Worm (Caenorhabditis elegans) whole organism, L4 larva: ENCODE results near the gene gakh-1.
A peak's percentile ranks its signal among the peaks of the same experiment; 100 is the strongest.

Experiments used
- F49E8.2 ChIP-seq: sonication (generic microtip); optimal IDR thresholded peaks from 2 replicates; lab custom pipeline; 2016; ENCODE audit warnings: missing compliant biosample characterization, mild to moderate bottlenecking, missing genetic modification characterization, borderline replicate concordance
- aha-1 ChIP-seq: fragments of 150-350 bp; peaks from one replicate; lab custom pipeline; 2014; ENCODE audit warnings: missing biosample characterization, missing genetic modification characterization
- ceh-28 ChIP-seq: fragments of 150-350 bp; optimal IDR thresholded peaks from 2 replicates; lab custom pipeline; 2014; ENCODE audit warnings: missing biosample characterization, missing genetic modification reagents, missing genetic modification characterization
- daf-19 ChIP-seq: fragments of 200-800 bp; sonication (Bioruptor generic); conservative IDR thresholded peaks from 2 replicates; pipeline ENCODE4 v1.3.6; 2022; ENCODE audit warnings: missing genetic modification characterization, missing compliant biosample characterization
- fos-1 ChIP-seq: fragments of 150-350 bp; optimal IDR thresholded peaks from 2 replicates; lab custom pipeline; 2014; ENCODE audit warnings: missing biosample characterization, missing genetic modification characterization
- nhr-11 ChIP-seq: fragments of 150-350 bp; optimal IDR thresholded peaks from 2 replicates; lab custom pipeline; 2014; ENCODE audit warnings: missing biosample characterization, missing genetic modification characterization
- nhr-41 ChIP-seq: fragments of 200-800 bp; sonication (Bioruptor generic); IDR thresholded peaks from 2 replicates; pipeline ENCODE4 v1.3.6; 2022; ENCODE audit warnings: missing genetic modification reagents, missing genetic modification characterization, missing compliant biosample characterization
- unc-130 ChIP-seq: sonication (generic microtip); optimal IDR thresholded peaks from 2 replicates; lab custom pipeline; 2016; ENCODE audit warnings: missing genetic modification reagents, missing genetic modification characterization, missing compliant biosample characterization
- zag-1 ChIP-seq: fragments of 150-350 bp; optimal IDR thresholded peaks from 2 replicates; lab custom pipeline; 2014; ENCODE audit warnings: missing biosample characterization, missing genetic modification characterization
- zfp-3 ChIP-seq: fragments of 200-800 bp; sonication (Bioruptor generic); conservative IDR thresholded peaks from 2 replicates; pipeline ENCODE4 v1.3.6; 2022; ENCODE audit warnings: missing genetic modification reagents, missing genetic modification characterization, missing compliant biosample characterization
- zip-2 ChIP-seq: fragments of 150-350 bp; optimal IDR thresholded peaks from 2 replicates; lab custom pipeline; 2014; ENCODE audit warnings: missing biosample characterization, missing genetic modification characterization

DNA sequence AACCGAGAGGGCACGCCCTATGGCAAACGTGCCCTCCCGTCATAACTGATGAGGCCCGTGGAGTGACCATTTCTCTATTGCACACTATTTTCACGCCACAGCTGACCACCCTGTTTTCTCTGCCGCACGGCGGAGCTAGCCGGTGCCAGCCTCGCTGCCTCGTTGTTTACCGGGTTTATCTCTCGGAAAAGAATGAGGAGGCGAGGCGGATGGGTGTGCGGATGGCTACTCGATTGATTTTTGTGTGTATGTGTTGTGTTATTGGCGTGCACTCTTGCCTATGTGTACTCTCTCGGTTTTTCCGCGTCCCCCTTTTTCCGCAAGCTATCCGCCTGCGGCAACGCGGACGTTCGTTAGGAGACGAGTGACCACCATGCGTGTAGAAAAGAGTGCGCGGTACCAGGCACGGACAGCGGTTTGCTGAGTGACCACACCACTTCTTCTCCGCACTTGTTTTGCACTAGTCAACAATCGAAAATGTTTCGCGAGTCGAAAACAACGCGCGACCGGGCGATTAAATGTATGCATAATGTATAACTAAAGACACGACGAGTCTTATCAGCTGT, 29.8 kb downstream of the gakh-1 start:
- peak; percentile 57 for TF ChIP-seq ceh-28 (tag; lab: Kevin White, UChicago)
- TF ChIP-seq zag-1, result no peak
- no peak for TF ChIP-seq unc-130 (GFP tag; lab: Kevin White, UChicago)
- TF ChIP-seq nhr-11 (tag; lab: Kevin White, UChicago), result peak; percentile 44
- no peak for TF ChIP-seq F49E8.2 (tag; lab: Kevin White, UChicago)
- no peak for TF ChIP-seq nhr-41 (GFP tag; lab: Robert Waterston, UW)
- TF ChIP-seq aha-1 (tag; lab: Kevin White, UChicago), result peak; percentile 94
- TF ChIP-seq zip-2, result no peak
- no peak for TF ChIP-seq daf-19
- no peak for TF ChIP-seq fos-1 (tag; lab: Kevin White, UChicago)
- TF ChIP-seq zfp-3 (GFP tag; lab: Robert Waterston, UW), result no peak
